Fruit fly (Drosophila melanogaster) whole organism, embryonic: Measurements from ENCODE around the gene CG6006.

Source experiments
- Antp ChIP-seq: fragments of 200-800 bp; sonication (Bioruptor generic); optimal IDR thresholded peaks from 3 replicates; lab custom pipeline; 2016; ENCODE audit warnings: missing biosample characterization, missing genetic modification characterization
- CG11247 ChIP-seq: fragments of 200-800 bp; sonication (Bioruptor generic); IDR thresholded peaks from 2 replicates; pipeline ENCODE4 v1.3.6; 2022; ENCODE audit warnings: missing biosample characterization, missing genetic modification characterization
- CG11504 ChIP-seq: fragments of 200-800 bp; sonication (Bioruptor generic); optimal IDR thresholded peaks from 3 replicates; lab custom pipeline; 2019; ENCODE audit warnings: missing biosample characterization, mild to moderate bottlenecking, missing genetic modification characterization, moderate library complexity
- CG1233 ChIP-seq: fragments of 200-800 bp; sonication (Bioruptor generic); optimal IDR thresholded peaks from 4 replicates; lab custom pipeline; 2018; ENCODE audit warnings: missing biosample characterization, mild to moderate bottlenecking, missing genetic modification characterization
- CG12942 ChIP-seq: fragments of 200-800 bp; sonication (Bioruptor generic); optimal IDR thresholded peaks from 3 replicates; lab custom pipeline; 2016; ENCODE audit warnings: missing biosample characterization, missing genetic modification characterization
- CG14014 ChIP-seq: fragments of 200-800 bp; sonication (Bioruptor generic); IDR thresholded peaks from 2 replicates; pipeline ENCODE4 v1.3.6; 2022; ENCODE audit warnings: missing biosample characterization, missing genetic modification characterization
- CG14441 ChIP-seq: fragments of 200-800 bp; sonication (Bioruptor generic); IDR thresholded peaks from 2 replicates; pipeline ENCODE4 v1.3.6; 2022; ENCODE audit warnings: missing biosample characterization, missing genetic modification characterization
- CG14667 ChIP-seq: fragments of 200-800 bp; sonication (Bioruptor generic); IDR thresholded peaks from 2 replicates; pipeline ENCODE4 v1.3.6; 2022; ENCODE audit warnings: missing biosample characterization, missing genetic modification characterization
- CG14710 ChIP-seq: fragments of 200-800 bp; sonication (Bioruptor generic); optimal IDR thresholded peaks from 3 replicates; lab custom pipeline; 2019; ENCODE audit warnings: missing biosample characterization, mild to moderate bottlenecking, missing genetic modification characterization, moderate library complexity
- CG1529 ChIP-seq: fragments of 200-800 bp; sonication (Bioruptor generic); optimal IDR thresholded peaks from 3 replicates; lab custom pipeline; 2018; ENCODE audit warnings: missing biosample characterization, missing genetic modification characterization
- CG15601 ChIP-seq: fragments of 200-800 bp; sonication (Bioruptor generic); optimal IDR thresholded peaks from 3 replicates; lab custom pipeline; 2019; ENCODE audit warnings: missing biosample characterization, mild to moderate bottlenecking, missing genetic modification characterization, moderate library complexity
- CG1647 ChIP-seq: fragments of 200-800 bp; sonication (Bioruptor generic); optimal IDR thresholded peaks from 3 replicates; lab custom pipeline; 2016; ENCODE audit warnings: missing biosample characterization, missing genetic modification characterization
- CG18262 ChIP-seq: fragments of 200-800 bp; optimal IDR thresholded peaks from 3 replicates; lab custom pipeline; 2019; ENCODE audit warnings: missing biosample characterization, mild to moderate bottlenecking, missing genetic modification characterization, moderate library complexity
- CG2199 ChIP-seq: fragments of 200-800 bp; sonication (Bioruptor generic); IDR thresholded peaks from 3 replicates; pipeline ENCODE4 v1.3.6; 2022; ENCODE audit warnings: missing biosample characterization, missing genetic modification characterization
- CG2889 ChIP-seq: fragments of 200-800 bp; sonication (Bioruptor generic); IDR thresholded peaks from 3 replicates; pipeline ENCODE4 v1.3.6; 2022; ENCODE audit warnings: missing biosample characterization, missing genetic modification characterization
- CG30431 ChIP-seq: fragments of 200-800 bp; sonication (Bioruptor generic); optimal IDR thresholded peaks from 2 replicates; lab custom pipeline; 2017; ENCODE audit warnings: missing biosample characterization, missing genetic modification characterization
- CG33557 ChIP-seq: fragments of 200-800 bp; sonication (Bioruptor generic); optimal IDR thresholded peaks from 2 replicates; lab custom pipeline; 2019; ENCODE audit warnings: missing biosample characterization, mild to moderate bottlenecking, missing genetic modification characterization, moderate library complexity
- CG3726 ChIP-seq: fragments of 200-800 bp; sonication (Bioruptor generic); IDR thresholded peaks from 3 replicates; pipeline ENCODE4, ENCODE4 v1.3.6; 2022; ENCODE audit warnings: missing biosample characterization, missing genetic modification characterization
- CG6683 ChIP-seq: fragments of 200-800 bp; sonication (Bioruptor generic); optimal IDR thresholded peaks from 2 replicates; lab custom pipeline; 2017; ENCODE audit warnings: missing biosample characterization, mild to moderate bottlenecking, missing genetic modification characterization, missing genetic modification reagents
- CG6791 ChIP-seq: fragments of 200-800 bp; sonication (Bioruptor generic); IDR thresholded peaks from 3 replicates; pipeline ENCODE4 v1.3.6; 2022; ENCODE audit warnings: missing biosample characterization, missing genetic modification characterization; ENCODE audit not compliant: partially characterized antibody
- CG6813 ChIP-seq: fragments of 200-800 bp; sonication (Bioruptor generic); optimal IDR thresholded peaks from 2 replicates; lab custom pipeline; 2017; ENCODE audit warnings: missing biosample characterization, missing genetic modification characterization, mild to moderate bottlenecking, moderate library complexity, missing genetic modification reagents
- CG8281 ChIP-seq: fragments of 200-800 bp; sonication (Bioruptor generic); optimal IDR thresholded peaks from 2 replicates; lab custom pipeline; 2018; ENCODE audit warnings: missing biosample characterization, mild to moderate bottlenecking, missing genetic modification characterization, moderate library complexity
- CG8359 ChIP-seq: fragments of 200-800 bp; sonication (Bioruptor generic); optimal IDR thresholded peaks from 2 replicates; lab custom pipeline; 2017; ENCODE audit warnings: missing biosample characterization, mild to moderate bottlenecking, missing genetic modification characterization, borderline replicate concordance
- CG9876 ChIP-seq: fragments of 200-800 bp; sonication (Bioruptor generic); optimal IDR thresholded peaks from 2 replicates; lab custom pipeline; 2016; ENCODE audit warnings: missing biosample characterization, missing genetic modification characterization
- CHES-1-like ChIP-seq: fragments of 200-800 bp; sonication (Bioruptor generic); optimal IDR thresholded peaks from 2 replicates; lab custom pipeline; 2016; ENCODE audit warnings: missing biosample characterization, missing genetic modification characterization
- Deaf1 ChIP-seq: fragments of 200-800 bp; optimal IDR thresholded peaks from 3 replicates; lab custom pipeline; 2019; ENCODE audit warnings: missing biosample characterization, mild to moderate bottlenecking, missing genetic modification characterization, moderate library complexity
- H15 ChIP-seq: fragments of 200-800 bp; sonication (Bioruptor generic); IDR thresholded peaks from 3 replicates; pipeline ENCODE4 v1.3.6; 2022; ENCODE audit warnings: missing biosample characterization, missing genetic modification characterization
- MESR4 ChIP-seq: fragments of 200-800 bp; sonication (Bioruptor generic); optimal IDR thresholded peaks from 2 replicates; lab custom pipeline; 2018; ENCODE audit warnings: missing biosample characterization, mild to moderate bottlenecking, missing genetic modification characterization, moderate library complexity
- Nf-YB ChIP-seq: fragments of 200-800 bp; sonication (Bioruptor generic); optimal IDR thresholded peaks from 3 replicates; lab custom pipeline; 2019; ENCODE audit warnings: missing biosample characterization, mild to moderate bottlenecking, missing genetic modification characterization, moderate library complexity
- Side ChIP-seq: fragments of 200-800 bp; sonication (Bioruptor generic); optimal IDR thresholded peaks from 2 replicates; lab custom pipeline; 2016; ENCODE audit warnings: missing biosample characterization, missing genetic modification characterization
- Usf ChIP-seq: fragments of 200-800 bp; sonication (Bioruptor generic); optimal IDR thresholded peaks from 2 replicates; lab custom pipeline; 2017; ENCODE audit warnings: missing genotype, missing biosample characterization, missing genetic modification characterization
- ab ChIP-seq: fragments of 200-800 bp; sonication (Bioruptor generic); optimal IDR thresholded peaks from 2 replicates; lab custom pipeline; 2016; ENCODE audit warnings: missing biosample characterization, missing genetic modification characterization
- ase ChIP-seq: fragments of 200-800 bp; sonication (Bioruptor generic); IDR thresholded peaks from 3 replicates; pipeline ENCODE4 v1.3.6; 2022; ENCODE audit warnings: missing biosample characterization, missing genetic modification characterization
- bowl ChIP-seq: fragments of 200-800 bp; sonication (Bioruptor generic); IDR thresholded peaks from 2 replicates; pipeline ENCODE4 v1.3.6; 2022; ENCODE audit warnings: missing biosample characterization, missing genetic modification characterization
- croc ChIP-seq: fragments of 200-800 bp; sonication (Bioruptor generic); conservative IDR thresholded peaks from 3 replicates; pipeline ENCODE4 v1.3.6; 2022; ENCODE audit warnings: missing biosample characterization, missing genetic modification characterization
- exex ChIP-seq: fragments of 200-800 bp; sonication (Bioruptor generic); optimal IDR thresholded peaks from 4 replicates; lab custom pipeline; 2018; ENCODE audit warnings: missing biosample characterization, mild to moderate bottlenecking, missing genetic modification characterization, moderate library complexity
- hb ChIP-seq: fragments of 200-800 bp; sonication (Bioruptor generic); IDR thresholded peaks from 3 replicates; pipeline ENCODE4 v1.3.6; 2022; ENCODE audit warnings: missing biosample characterization, missing genetic modification characterization; ENCODE audit not compliant: partially characterized antibody
- kni ChIP-seq: fragments of 200-800 bp; sonication (Bioruptor generic); optimal IDR thresholded peaks from 3 replicates; lab custom pipeline; 2017; ENCODE audit warnings: mild to moderate bottlenecking, missing biosample characterization, missing genetic modification reagents, missing genetic modification characterization
- pita ChIP-seq: fragments of 200-800 bp; sonication (Bioruptor generic); optimal IDR thresholded peaks from 2 replicates; lab custom pipeline; 2017; ENCODE audit warnings: missing biosample characterization, mild to moderate bottlenecking, missing genetic modification characterization
- scrt ChIP-seq: fragments of 200-800 bp; sonication (Bioruptor generic); optimal IDR thresholded peaks from 2 replicates; lab custom pipeline; 2018; ENCODE audit warnings: missing biosample characterization, mild to moderate bottlenecking, missing genetic modification characterization, moderate library complexity
- sens ChIP-seq: fragments of 200-800 bp; sonication (Bioruptor generic); peaks from one replicate; lab custom pipeline; 2016; ENCODE audit warnings: missing biosample characterization, missing genetic modification characterization
- sima ChIP-seq: fragments of 200-800 bp; sonication (Bioruptor generic); optimal IDR thresholded peaks from 2 replicates; lab custom pipeline; 2016; ENCODE audit warnings: missing biosample characterization, missing genetic modification characterization
- vnd ChIP-seq: fragments of 200-800 bp; sonication (Bioruptor generic); IDR thresholded peaks from 3 replicates; pipeline ENCODE4 v1.3.6; 2022; ENCODE audit warnings: missing biosample characterization, missing genetic modification characterization; ENCODE audit not compliant: partially characterized antibody
- zen ChIP-seq: fragments of 200-800 bp; sonication (Bioruptor generic); optimal IDR thresholded peaks from 3 replicates; lab custom pipeline; 2018; ENCODE audit warnings: missing biosample characterization, mild to moderate bottlenecking, missing genetic modification characterization, moderate library complexity

CG6006 gene

dm6 chr3R:16207074-16207609, 52.4 kb downstream of the CG6006 start (continued):
- TF ChIP-seq CG6683 (GFP tag; lab: Kevin White, UChicago) (no peak), scrt (GFP tag; lab: Kevin White, UChicago) (peak; percentile 27), CG14667 (no peak), CG8281 (tag; lab: Kevin White, UChicago) (no peak), Usf (GFP tag; lab: Kevin White, UChicago) (no peak), Side (GFP tag; lab: Kevin White, UChicago) (no peak), CG8359 (GFP tag; lab: Kevin White, UChicago) (no peak), kni (GFP tag; lab: Kevin White, UChicago) (peak; percentile 82), Antp (GFP tag; lab: Kevin White, UChicago) (no peak), ab (GFP tag; lab: Kevin White, UChicago) (no peak), Nf-YB (GFP tag; lab: Kevin White, UChicago) (peak; percentile 30), CG2889 (GFP tag; lab: Robert Waterston, UW) (no peak), CG30431 (no peak), MESR4 (GFP tag; lab: Kevin White, UChicago) (peak; percentile 7), sens (GFP tag; lab: Kevin White, UChicago) (peak; percentile 81), CG14441 (GFP tag; lab: Robert Waterston, UW) (0 out of 2 replicates have a peak, but pooled peaks have one; percentile 29), CG6813 (GFP tag; lab: Kevin White, UChicago) (peak; percentile 36), CG18262 (tag; lab: Kevin White, UChicago) (no peak), vnd (no peak), CG1233 (GFP tag; lab: Kevin White, UChicago) (peak; percentile 25), CG15601 (tag; lab: Kevin White, UChicago) (no peak), sima (no peak), CHES-1-like (no peak), Deaf1 (tag; lab: Kevin White, UChicago) (peak; percentile 98), CG1529 (no peak), croc (GFP tag; lab: Robert Waterston, UW) (no peak), CG33557 (GFP tag; lab: Kevin White, UChicago) (no peak), CG14710 (no peak), pita (no peak), CG11247 (GFP tag; lab: Robert Waterston, UW) (no peak), CG11504 (tag; lab: Kevin White, UChicago) (peak; percentile 70), CG9876 (GFP tag; lab: Kevin White, UChicago) (no peak), ase (GFP tag; lab: Robert Waterston, UW) (no peak), CG2199 (GFP tag; lab: Robert Waterston, UW) (peak; percentile 94), CG6791 (GFP tag; lab: Robert Waterston, UW) (no peak), CG12942 (GFP tag; lab: Kevin White, UChicago) (no peak), CG3726 (GFP tag; lab: Robert Waterston, UW) (no peak), CG1647 (no peak), CG14014 (GFP tag; lab: Robert Waterston, UW) (no peak), H15 (GFP tag; lab: Robert Waterston, UW) (0 out of 3 replicates have a peak, but pooled peaks have one; percentile 8), zen (tag; lab: Kevin White, UChicago) (no peak), bowl (no peak), exex (peak; percentile 36), hb (GFP tag; lab: Robert Waterston, UW) (no peak)
- TF ChIP-seq, all 482 proteins: peak for 143
